Fruit fly (Drosophila melanogaster) whole organism, embryonic: ENCODE measurements around the gene Mtr3.

Experiments used
- ATbp ChIP-seq: fragments of 200-800 bp; sonication (Bioruptor generic); optimal IDR thresholded peaks from 2 replicates; lab custom pipeline; 2017; ENCODE audit warnings: missing biosample characterization, mild to moderate bottlenecking, missing genetic modification characterization, missing genetic modification reagents
- Adf1 ChIP-seq: fragments of 200-800 bp; sonication (Bioruptor generic); IDR thresholded peaks from 2 replicates; pipeline ENCODE4 v1.3.6; 2022; ENCODE audit warnings: missing biosample characterization, missing genetic modification characterization
- Atf3 ChIP-seq: fragments of 200-800 bp; sonication (Bioruptor generic); optimal IDR thresholded peaks from 3 replicates; lab custom pipeline; 2016; ENCODE audit warnings: missing biosample characterization, missing genetic modification characterization
- B-H2 ChIP-seq: fragments of 200-800 bp; sonication (Bioruptor generic); optimal IDR thresholded peaks from 2 replicates; lab custom pipeline; 2018; ENCODE audit warnings: missing biosample characterization, mild to moderate bottlenecking, missing genetic modification characterization
- CG12659 ChIP-seq: fragments of 200-800 bp; sonication (Bioruptor generic); optimal IDR thresholded peaks from 3 replicates; lab custom pipeline; 2017; ENCODE audit warnings: mild to moderate bottlenecking, missing biosample characterization, missing genetic modification reagents, missing genetic modification characterization
- CG14014 ChIP-seq: fragments of 200-800 bp; sonication (Bioruptor generic); IDR thresholded peaks from 2 replicates; pipeline ENCODE4 v1.3.6; 2022; ENCODE audit warnings: missing biosample characterization, missing genetic modification characterization
- CG14965 ChIP-seq: fragments of 200-800 bp; sonication (Bioruptor generic); optimal IDR thresholded peaks from 2 replicates; lab custom pipeline; 2016; ENCODE audit warnings: missing biosample characterization, missing genetic modification characterization, borderline replicate concordance
- CG17912 ChIP-seq: fragments of 200-800 bp; sonication (Bioruptor generic); optimal IDR thresholded peaks from 2 replicates; lab custom pipeline; 2018; ENCODE audit warnings: missing biosample characterization, mild to moderate bottlenecking, missing genetic modification characterization
- CG1832 ChIP-seq: fragments of 200-800 bp; sonication (Bioruptor generic); optimal IDR thresholded peaks from 2 replicates; lab custom pipeline; 2017; ENCODE audit warnings: missing biosample characterization, mild to moderate bottlenecking, missing genetic modification characterization, inconsistent platforms
- CG2712 ChIP-seq: fragments of 200-800 bp; optimal IDR thresholded peaks from 3 replicates; lab custom pipeline; 2019; ENCODE audit warnings: missing biosample characterization, mild to moderate bottlenecking, missing genetic modification characterization, moderate library complexity
- CG30431 ChIP-seq: fragments of 200-800 bp; sonication (Bioruptor generic); optimal IDR thresholded peaks from 2 replicates; lab custom pipeline; 2017; ENCODE audit warnings: missing biosample characterization, missing genetic modification characterization
- CG4282 ChIP-seq: fragments of 200-800 bp; sonication (Bioruptor generic); optimal IDR thresholded peaks from 2 replicates; lab custom pipeline; 2016; ENCODE audit warnings: missing biosample characterization, missing genetic modification characterization
- CG4730 ChIP-seq: fragments of 200-800 bp; sonication (Bioruptor generic); IDR thresholded peaks from 2 replicates; pipeline ENCODE4 v1.3.6; 2022; ENCODE audit warnings: missing biosample characterization, missing genetic modification characterization
- CG5180 ChIP-seq: fragments of 200-800 bp; sonication (Bioruptor generic); optimal IDR thresholded peaks from 3 replicates; lab custom pipeline; 2017; ENCODE audit warnings: missing biosample characterization, missing genetic modification characterization, mild to moderate bottlenecking, moderate library complexity, missing genetic modification reagents
- CG6765 ChIP-seq: fragments of 200-800 bp; sonication (Bioruptor generic); optimal IDR thresholded peaks from 3 replicates; lab custom pipeline; 2017; ENCODE audit warnings: missing biosample characterization, mild to moderate bottlenecking, missing genetic modification characterization
- CG7556 ChIP-seq: fragments of 200-800 bp; sonication (Bioruptor generic); optimal IDR thresholded peaks from 2 replicates; lab custom pipeline; 2017; ENCODE audit warnings: missing biosample characterization, mild to moderate bottlenecking, missing genetic modification characterization
- CG7963 ChIP-seq: fragments of 200-800 bp; sonication (Bioruptor generic); IDR thresholded peaks from 3 replicates; pipeline ENCODE4 v1.3.6; 2022; ENCODE audit warnings: missing biosample characterization, missing genetic modification characterization; ENCODE audit not compliant: partially characterized antibody
- CG9876 ChIP-seq: fragments of 200-800 bp; sonication (Bioruptor generic); optimal IDR thresholded peaks from 2 replicates; lab custom pipeline; 2016; ENCODE audit warnings: missing biosample characterization, missing genetic modification characterization
- CoRest ChIP-seq: fragments of 200-800 bp; sonication (Bioruptor generic); optimal IDR thresholded peaks from 3 replicates; lab custom pipeline; 2018; ENCODE audit warnings: missing biosample characterization, mild to moderate bottlenecking, missing genetic modification characterization, moderate library complexity
- Doc3 ChIP-seq: fragments of 200-800 bp; sonication (Bioruptor generic); IDR thresholded peaks from 3 replicates; pipeline ENCODE4 v1.3.6; 2022; ENCODE audit warnings: missing biosample characterization, missing genetic modification characterization; ENCODE audit not compliant: partially characterized antibody
- Fer2 ChIP-seq: fragments of 200-800 bp; sonication (Bioruptor generic); optimal IDR thresholded peaks from 2 replicates; lab custom pipeline; 2018; ENCODE audit warnings: missing biosample characterization, mild to moderate bottlenecking, missing genetic modification characterization, moderate library complexity
- HLH54F ChIP-seq: fragments of 200-800 bp; sonication (Bioruptor generic); optimal IDR thresholded peaks from 3 replicates; lab custom pipeline; 2016; ENCODE audit warnings: missing biosample characterization, missing genetic modification characterization
- MBD-R2 ChIP-seq: fragments of 200-800 bp; sonication (Bioruptor generic); IDR thresholded peaks from 2 replicates; pipeline ENCODE4 v1.3.6; 2022; ENCODE audit warnings: missing biosample characterization, missing genetic modification characterization
- Mad ChIP-seq: fragments of 200-800 bp; sonication (Bioruptor generic); optimal IDR thresholded peaks from 2 replicates; lab custom pipeline; 2016; ENCODE audit warnings: missing biosample characterization, missing genetic modification characterization
- Six4 ChIP-seq: fragments of 200-800 bp; sonication (Bioruptor generic); optimal IDR thresholded peaks from 2 replicates; lab custom pipeline; 2016; ENCODE audit warnings: missing biosample characterization, missing genetic modification characterization
- Spps ChIP-seq: fragments of 200-800 bp; sonication (Bioruptor generic); optimal IDR thresholded peaks from 2 replicates; lab custom pipeline; 2018; ENCODE audit warnings: missing biosample characterization, mild to moderate bottlenecking, missing genetic modification characterization
- al ChIP-seq: fragments of 200-800 bp; sonication (Bioruptor generic); IDR thresholded peaks from 2 replicates; pipeline ENCODE4 v1.3.6; 2022; ENCODE audit warnings: missing biosample characterization, missing genetic modification characterization
- aop ChIP-seq: fragments of 200-800 bp; sonication (Bioruptor generic); IDR thresholded peaks from 2 replicates; pipeline ENCODE4 v1.3.6; 2022; ENCODE audit warnings: missing biosample characterization, missing genetic modification characterization
- ato ChIP-seq: fragments of 200-800 bp; sonication (Bioruptor generic); IDR thresholded peaks from 2 replicates; pipeline ENCODE4 v1.3.6; 2022; ENCODE audit warnings: missing biosample characterization, missing genetic modification characterization; ENCODE audit not compliant: partially characterized antibody
- bbx ChIP-seq: fragments of 200-800 bp; sonication (Bioruptor generic); IDR thresholded peaks from 2 replicates; pipeline ENCODE4 v1.3.6; 2022; ENCODE audit warnings: missing biosample characterization, missing genetic modification characterization; ENCODE audit not compliant: partially characterized antibody
- cwo ChIP-seq: fragments of 200-800 bp; sonication (Bioruptor generic); optimal IDR thresholded peaks from 3 replicates; lab custom pipeline; 2017; ENCODE audit warnings: missing biosample characterization, missing genetic modification characterization, mild to moderate bottlenecking, moderate library complexity, missing genetic modification reagents
- dm ChIP-seq: fragments of 200-800 bp; sonication (Bioruptor generic); optimal IDR thresholded peaks from 3 replicates; lab custom pipeline; 2016; ENCODE audit warnings: missing biosample characterization, missing genetic modification characterization
- dysf ChIP-seq: fragments of 200-800 bp; sonication (Bioruptor generic); IDR thresholded peaks from 3 replicates; pipeline ENCODE4 v1.3.6; 2022; ENCODE audit warnings: missing biosample characterization, missing genetic modification characterization
- eyg ChIP-seq: fragments of 200-800 bp; sonication (Bioruptor generic); optimal IDR thresholded peaks from 3 replicates; lab custom pipeline; 2016; ENCODE audit warnings: missing biosample characterization, missing genetic modification characterization
- fd102C ChIP-seq: fragments of 200-800 bp; sonication (Bioruptor generic); optimal IDR thresholded peaks from 2 replicates; lab custom pipeline; 2018; ENCODE audit warnings: missing biosample characterization, mild to moderate bottlenecking, missing genetic modification characterization, moderate library complexity
- gfzf ChIP-seq: fragments of 200-800 bp; sonication (Bioruptor generic); optimal IDR thresholded peaks from 2 replicates; lab custom pipeline; 2016; ENCODE audit warnings: missing biosample characterization, mild to moderate bottlenecking, missing genetic modification characterization, moderate library complexity
- gro ChIP-seq: fragments of 200-800 bp; sonication (Bioruptor generic); optimal IDR thresholded peaks from 2 replicates; lab custom pipeline; 2016; ENCODE audit warnings: missing biosample characterization, missing genetic modification characterization
- lilli ChIP-seq: fragments of 200-800 bp; sonication (Bioruptor generic); optimal IDR thresholded peaks from 3 replicates; lab custom pipeline; 2016; ENCODE audit warnings: missing biosample characterization, missing genetic modification characterization
- luna ChIP-seq: fragments of 200-800 bp; sonication (Bioruptor generic); optimal IDR thresholded peaks from 2 replicates; lab custom pipeline; 2016; ENCODE audit warnings: missing biosample characterization, missing genetic modification characterization
- odd ChIP-seq: fragments of 200-800 bp; sonication (Bioruptor generic); optimal IDR thresholded peaks from 2 replicates; lab custom pipeline; 2017; ENCODE audit warnings: missing biosample characterization, mild to moderate bottlenecking, missing genetic modification characterization
- onecut ChIP-seq: fragments of 200-800 bp; sonication (Bioruptor generic); IDR thresholded peaks from 2 replicates; pipeline ENCODE4 v1.3.6; 2022; ENCODE audit warnings: missing biosample characterization, missing genetic modification characterization
- p53 ChIP-seq: fragments of 200-800 bp; sonication (Bioruptor generic); optimal IDR thresholded peaks from 2 replicates; lab custom pipeline; 2016; ENCODE audit warnings: missing biosample characterization, missing genetic modification characterization
- phol ChIP-seq: fragments of 200-800 bp; sonication (Bioruptor generic); optimal IDR thresholded peaks from 3 replicates; lab custom pipeline; 2018; ENCODE audit warnings: missing biosample characterization, mild to moderate bottlenecking, missing genetic modification characterization, moderate library complexity
- prd ChIP-seq, 3 experiments: fragments of >200 bp in 2 of 3; fragments of 200-800 bp in 1 of 3; sonication (Bioruptor generic) in 1 of 3; optimal IDR thresholded peaks in 2 of 3; IDR thresholded peaks in 1 of 3; 2 replicates in 2 of 3; 3 replicates in 1 of 3; pipeline versions ENCODE4 v1.3.6 to Lab custom; 2017 to 2022; ENCODE audit warnings: missing biosample characterization in 1 of 3, missing genetic modification characterization in 1 of 3
- pzg ChIP-seq: fragments of 200-800 bp; sonication (Bioruptor generic); optimal IDR thresholded peaks from 3 replicates; lab custom pipeline; 2018; ENCODE audit warnings: missing biosample characterization, mild to moderate bottlenecking, missing genetic modification characterization, moderate library complexity
- sens ChIP-seq: fragments of 200-800 bp; sonication (Bioruptor generic); peaks from one replicate; lab custom pipeline; 2016; ENCODE audit warnings: missing biosample characterization, missing genetic modification characterization
- seq ChIP-seq: fragments of 200-800 bp; sonication (Bioruptor generic); IDR thresholded peaks from 2 replicates; pipeline ENCODE4 v1.3.6; 2022; ENCODE audit warnings: missing biosample characterization, missing genetic modification characterization
- ssp ChIP-seq: fragments of 200-800 bp; sonication (Bioruptor generic); IDR thresholded peaks from 2 replicates; pipeline ENCODE4 v1.3.6; 2022; ENCODE audit warnings: missing biosample characterization, missing genetic modification characterization
- toy ChIP-seq: fragments of 200-800 bp; sonication (Bioruptor generic); IDR thresholded peaks from 2 replicates; pipeline ENCODE4 v1.3.6; 2022; ENCODE audit warnings: missing biosample characterization, missing genetic modification characterization
- vnd ChIP-seq: fragments of 200-800 bp; sonication (Bioruptor generic); IDR thresholded peaks from 3 replicates; pipeline ENCODE4 v1.3.6; 2022; ENCODE audit warnings: missing biosample characterization, missing genetic modification characterization; ENCODE audit not compliant: partially characterized antibody
- zen2 ChIP-seq: fragments of 200-800 bp; sonication (Bioruptor generic); IDR thresholded peaks from 3 replicates; pipeline ENCODE4 v1.3.6; 2022; ENCODE audit warnings: missing biosample characterization, missing genetic modification characterization; ENCODE audit not compliant: partially characterized antibody

Mtr3 gene

DNA sequence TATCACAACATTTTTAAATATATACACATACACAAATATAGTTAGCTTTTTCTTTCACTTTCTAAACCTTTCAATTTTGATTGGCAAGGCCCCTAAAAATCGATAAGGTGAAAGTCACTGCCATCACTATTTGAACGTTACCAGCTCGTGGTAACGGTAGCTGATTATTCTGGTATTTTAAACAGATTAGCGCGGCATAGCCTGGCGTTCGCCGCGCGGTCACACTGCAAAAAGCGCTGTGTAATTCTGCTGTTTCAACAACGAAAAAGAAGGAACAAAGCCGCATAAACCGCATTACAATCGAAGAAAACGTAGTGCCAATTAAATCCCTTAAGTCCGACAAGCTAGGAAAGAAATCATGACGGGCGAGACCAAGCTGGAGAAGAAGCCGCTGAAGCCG lies 1.3 kb upstream of the Mtr3 start, which contains the start of gene Rpn1 (continued):
- TF ChIP-seq CG17912 (no peak), Fer2 (tag; lab: Kevin White, UChicago) (no peak), CG30431 (GFP tag; lab: Kevin White, UChicago) (no peak), CG7963 (GFP tag; lab: Robert Waterston, UW) (no peak), aop (GFP tag; lab: Robert Waterston, UW) (no peak), B-H2 (GFP tag; lab: Kevin White, UChicago) (no peak), al (GFP tag; lab: Robert Waterston, UW) (no peak), eyg (no peak), MBD-R2 (peak; percentile 91), CG5180 (GFP tag; lab: Kevin White, UChicago) (no peak), phol (tag; lab: Kevin White, UChicago) (peak; percentile 39), CG6765 (no peak), CG9876 (GFP tag; lab: Kevin White, UChicago) (no peak), CG4730 (GFP tag; lab: Robert Waterston, UW) (no peak), Spps (no peak), p53 (no peak), zen2 (GFP tag; lab: Robert Waterston, UW) (no peak), Six4 (GFP tag; lab: Kevin White, UChicago) (no peak), ato (GFP tag; lab: Robert Waterston, UW) (no peak), bbx (peak; percentile 49; the same call in 1 of the 2 replicates), sens (GFP tag; lab: Kevin White, UChicago) (peak; percentile 30), CG2712 (tag; lab: Kevin White, UChicago) (no peak), gfzf (GFP tag; lab: Kevin White, UChicago) (peak; percentile 93), CG7556 (GFP tag; lab: Kevin White, UChicago) (no peak), ssp (GFP tag; lab: Robert Waterston, UW) (peak; percentile 49), vnd (GFP tag; lab: Robert Waterston, UW) (0 out of 3 replicates have a peak, but pooled peaks have one; percentile 33), HLH54F (GFP tag; lab: Kevin White, UChicago) (no peak), dysf (GFP tag; lab: Robert Waterston, UW) (no peak), seq (GFP tag; lab: Robert Waterston, UW) (no peak), Mad (no peak), pzg (GFP tag; lab: Kevin White, UChicago) (peak; percentile 96), onecut (GFP tag; lab: Robert Waterston, UW) (peak; percentile 88), luna (GFP tag; lab: Kevin White, UChicago) (no peak), CG1832 (GFP tag; lab: Kevin White, UChicago) (no peak), Doc3 (GFP tag; lab: Robert Waterston, UW) (no peak), CG14965 (GFP tag; lab: Kevin White, UChicago) (no peak), Atf3 (no peak), CG4282 (GFP tag; lab: Kevin White, UChicago) (no peak), dm (peak; percentile 52), ATbp (no peak), CG14014 (GFP tag; lab: Robert Waterston, UW) (no peak), gro (peak; percentile 12), CoRest (no peak), toy (GFP tag; lab: Robert Waterston, UW) (no peak), prd (optimal IDR thresholded peaks at IDR 0.05; lab: Kevin White, UChicago) (no peak), prd (GFP tag; IDR thresholded peaks at IDR 0.05; lab: Robert Waterston, UW) (no peak), cwo (no peak), odd (GFP tag; lab: Kevin White, UChicago) (no peak), fd102C (no peak), Adf1 (peak; percentile 32; the same call in 1 of the 2 replicates), lilli (peak; percentile 45), CG12659 (GFP tag; lab: Kevin White, UChicago) (peak; percentile 39)
